Worm (Caenorhabditis elegans) whole organism, mixed stage, embryonic: ENCODE measurements around the gene C18D11.10.
A peak's percentile ranks its signal among the peaks of the same experiment; 100 is the strongest.

Experiments
- M03D4.4 ChIP-seq: sonication (generic microtip); optimal IDR thresholded peaks from 2 replicates; lab custom pipeline; 2017; ENCODE audit warnings: mild to moderate bottlenecking, missing genetic modification characterization, missing compliant biosample characterization
- ceh-39 ChIP-seq: fragments of 150-350 bp; optimal IDR thresholded peaks from 2 replicates; lab custom pipeline; 2014; ENCODE audit warnings: missing biosample characterization, missing genetic modification characterization
- ceh-43 ChIP-seq: fragments of 200-800 bp; sonication (Bioruptor generic); optimal IDR thresholded peaks from 2 replicates; lab custom pipeline; 2018; ENCODE audit warnings: mild to moderate bottlenecking, missing genetic modification characterization, moderate library complexity, missing compliant biosample characterization
- ceh-83 ChIP-seq: fragments of 200-800 bp; sonication (Bioruptor generic); optimal IDR thresholded peaks from 2 replicates; lab custom pipeline; 2018; ENCODE audit warnings: mild to moderate bottlenecking, missing genetic modification characterization, missing compliant biosample characterization
- ces-1 ChIP-seq: fragments of 150-350 bp; optimal IDR thresholded peaks from 2 replicates; lab custom pipeline; 2014; ENCODE audit warnings: missing biosample characterization, missing genetic modification reagents, missing genetic modification characterization
- cnd-1 ChIP-seq: fragments of 200-800 bp; sonication (Bioruptor generic); optimal IDR thresholded peaks from 2 replicates; lab custom pipeline; 2018; ENCODE audit warnings: mild to moderate bottlenecking, missing genetic modification characterization, missing compliant biosample characterization
- drap-1 ChIP-seq: fragments of 200-800 bp; sonication (Bioruptor generic); optimal IDR thresholded peaks from 3 replicates; lab custom pipeline; 2018; ENCODE audit warnings: mild to moderate bottlenecking, missing genetic modification characterization, missing compliant biosample characterization
- elt-3 ChIP-seq: fragments of 150-350 bp; optimal IDR thresholded peaks from 2 replicates; lab custom pipeline; 2014; ENCODE audit warnings: missing biosample characterization, missing genetic modification characterization
- flh-1 ChIP-seq: fragments of 200-800 bp; sonication (Bioruptor generic); optimal IDR thresholded peaks from 2 replicates; lab custom pipeline; 2018; ENCODE audit warnings: mild to moderate bottlenecking, missing genetic modification characterization, moderate library complexity, missing compliant biosample characterization
- ham-2 ChIP-seq: fragments of 200-800 bp; sonication (Bioruptor generic); optimal IDR thresholded peaks from 2 replicates; lab custom pipeline; 2018; ENCODE audit warnings: mild to moderate bottlenecking, missing genetic modification characterization, missing compliant biosample characterization
- hlh-1 ChIP-seq: fragments of 150-350 bp; optimal IDR thresholded peaks from 2 replicates; lab custom pipeline; 2014; ENCODE audit warnings: missing biosample characterization, missing genetic modification reagents, missing genetic modification characterization
- lin-13 ChIP-seq: fragments of 150-350 bp; optimal IDR thresholded peaks from 2 replicates; lab custom pipeline; 2014; ENCODE audit warnings: missing biosample characterization, missing genetic modification characterization
- lin-32 ChIP-seq: fragments of 200-800 bp; sonication (Bioruptor generic); optimal IDR thresholded peaks from 2 replicates; lab custom pipeline; 2018; ENCODE audit warnings: mild to moderate bottlenecking, missing genetic modification characterization, missing compliant biosample characterization
- lsy-2 ChIP-seq: fragments of 150-350 bp; optimal IDR thresholded peaks from 2 replicates; lab custom pipeline; 2014; ENCODE audit warnings: missing biosample characterization, missing genetic modification characterization
- mab-5 ChIP-seq: fragments of 150-350 bp; optimal IDR thresholded peaks from 2 replicates; lab custom pipeline; 2014; ENCODE audit warnings: missing biosample characterization, missing genetic modification characterization
- mep-1 ChIP-seq: fragments of 150-350 bp; optimal IDR thresholded peaks from 2 replicates; lab custom pipeline; 2017; ENCODE audit warnings: missing biosample characterization, missing genetic modification reagents, missing genetic modification characterization, inconsistent platforms
- mls-2 ChIP-seq: sonication (generic microtip); optimal IDR thresholded peaks from 2 replicates; lab custom pipeline; 2016; ENCODE audit warnings: mild to moderate bottlenecking, missing genetic modification characterization, moderate library complexity, missing compliant biosample characterization
- nhr-12 ChIP-seq: fragments of 150-350 bp; optimal IDR thresholded peaks from 2 replicates; lab custom pipeline; 2014; ENCODE audit warnings: missing biosample characterization, missing genetic modification characterization
- nhr-237 ChIP-seq: fragments of 150-350 bp; optimal IDR thresholded peaks from 2 replicates; lab custom pipeline; 2014; ENCODE audit warnings: missing biosample characterization, missing genetic modification characterization
- nhr-28 ChIP-seq: fragments of 150-350 bp; optimal IDR thresholded peaks from 2 replicates; lab custom pipeline; 2014; ENCODE audit warnings: missing biosample characterization, missing genetic modification characterization
- nhr-76 ChIP-seq: sonication (generic microtip); optimal IDR thresholded peaks from 2 replicates; lab custom pipeline; 2017; ENCODE audit warnings: missing biosample characterization, missing genetic modification characterization
- pha-4 ChIP-seq: fragments of 150-350 bp; optimal IDR thresholded peaks from 2 replicates; lab custom pipeline; 2018; ENCODE audit warnings: missing biosample characterization, missing genetic modification reagents, missing genetic modification characterization
- sem-2 ChIP-seq: fragments of 200-800 bp; sonication (Bioruptor generic); optimal IDR thresholded peaks from 2 replicates; lab custom pipeline; 2018; ENCODE audit warnings: mild to moderate bottlenecking, missing genetic modification characterization, missing compliant biosample characterization
- snpc-4 ChIP-seq: fragments of 150-350 bp; optimal IDR thresholded peaks from 2 replicates; lab custom pipeline; 2014; ENCODE audit warnings: missing biosample characterization, missing genetic modification characterization
- sptf-1 ChIP-seq: sonication (generic microtip); optimal IDR thresholded peaks from 2 replicates; lab custom pipeline; 2017; ENCODE audit warnings: mild to moderate bottlenecking, missing genetic modification characterization, moderate library complexity, missing compliant biosample characterization
- unc-120 ChIP-seq: sonication (generic microtip); optimal IDR thresholded peaks from 2 replicates; lab custom pipeline; 2017; ENCODE audit warnings: missing genetic modification characterization, missing compliant biosample characterization; ENCODE audit not compliant: poor library complexity, severe bottlenecking
- unc-39 ChIP-seq: fragments of 150-350 bp; optimal IDR thresholded peaks from 2 replicates; lab custom pipeline; 2014; ENCODE audit warnings: missing biosample characterization, missing genetic modification characterization
- unc-62 ChIP-seq: fragments of 150-350 bp; optimal IDR thresholded peaks from 2 replicates; lab custom pipeline; 2014; ENCODE audit warnings: missing biosample characterization, missing genetic modification reagents, missing genetic modification characterization
- zip-8 ChIP-seq: fragments of 150-350 bp; optimal IDR thresholded peaks from 2 replicates; lab custom pipeline; 2014; ENCODE audit warnings: missing biosample characterization, missing genetic modification characterization
- ztf-11 ChIP-seq: fragments of 150-350 bp; optimal IDR thresholded peaks from 2 replicates; lab custom pipeline; 2014; ENCODE audit warnings: missing biosample characterization, missing genetic modification characterization

Gene C18D11.10

DNA sequence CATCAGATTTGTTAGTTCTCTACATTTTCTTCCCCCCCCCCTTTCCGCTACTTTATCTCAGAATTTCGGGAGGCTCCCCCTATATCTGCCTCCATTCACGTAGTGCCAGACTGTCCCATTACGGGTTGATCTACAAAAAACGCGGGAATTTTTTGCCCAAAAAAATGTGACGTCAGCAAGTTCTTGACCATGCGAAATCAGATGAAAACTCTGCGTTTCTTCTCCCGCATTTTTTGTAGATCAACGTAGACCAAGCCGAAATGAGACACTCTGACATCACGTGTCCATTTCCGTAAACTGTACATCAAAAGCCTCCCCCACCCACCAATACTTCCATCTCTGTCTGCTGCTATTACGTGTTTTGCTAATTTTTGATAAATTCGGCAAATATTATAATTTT, 17.1 kb downstream of the C18D11.10 start:
- TF ChIP-seq snpc-4 (tag; lab: Kevin White, UChicago), result no peak
- TF ChIP-seq M03D4.4, result no peak
- no peak for TF ChIP-seq ham-2
- TF ChIP-seq ces-1 (GFP tag; lab: Kevin White, UChicago), result no peak
- TF ChIP-seq mab-5 (tag; lab: Kevin White, UChicago), result no peak
- no peak for TF ChIP-seq ceh-83 (GFP tag; lab: Kevin White, UChicago)
- TF ChIP-seq unc-39, result no peak
- TF ChIP-seq nhr-12 (tag; lab: Kevin White, UChicago), result no peak

DNA sequence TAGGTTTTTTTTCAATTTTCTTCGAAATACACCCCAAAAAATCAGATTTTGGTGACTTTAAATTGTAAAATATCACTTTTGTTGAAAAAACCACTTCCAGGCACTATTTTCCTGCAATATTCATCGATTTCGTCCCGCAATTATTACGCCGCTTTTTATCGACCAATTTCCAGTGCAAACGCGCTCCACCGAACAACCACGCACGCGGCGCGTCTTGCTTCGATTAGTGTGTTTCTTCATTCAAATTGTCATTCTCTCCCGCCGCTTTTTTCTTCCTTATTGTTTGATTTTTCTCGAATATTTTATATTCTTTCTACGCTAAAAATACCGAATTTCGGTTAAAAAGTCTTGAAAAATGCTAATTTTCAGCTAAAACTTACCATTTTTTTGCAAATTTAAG, 18.1 kb downstream of the C18D11.10 start:
- TF ChIP-seq nhr-237 (tag; lab: Kevin White, UChicago) (no peak), lin-13 (tag; lab: Kevin White, UChicago) (peak; percentile 80), mab-5 (tag; lab: Kevin White, UChicago) (peak; percentile 14), pha-4 (tag; lab: Kevin White, UChicago) (peak; percentile 66), nhr-12 (tag; lab: Kevin White, UChicago) (no peak), ceh-39 (tag; lab: Kevin White, UChicago) (peak; percentile 89), mep-1 (tag; lab: Kevin White, UChicago) (peak; percentile 71), lsy-2 (tag; lab: Kevin White, UChicago) (peak; percentile 77), unc-39 (no peak), hlh-1 (tag; lab: Kevin White, UChicago) (peak; percentile 65), ham-2 (no peak), M03D4.4 (no peak), unc-120 (no peak), mls-2 (tag; lab: Kevin White, UChicago) (peak; percentile 42), ceh-43 (GFP tag; lab: Kevin White, UChicago) (peak; percentile 39), cnd-1 (tag; lab: Kevin White, UChicago) (peak; percentile 10), sptf-1 (tag; lab: Kevin White, UChicago) (no peak), nhr-28 (tag; lab: Kevin White, UChicago) (no peak), nhr-76 (tag; lab: Kevin White, UChicago) (no peak), ces-1 (GFP tag; lab: Kevin White, UChicago) (peak; percentile 50), lin-32 (GFP tag; lab: Kevin White, UChicago) (no peak), zip-8 (tag; lab: Kevin White, UChicago) (no peak)

DNA sequence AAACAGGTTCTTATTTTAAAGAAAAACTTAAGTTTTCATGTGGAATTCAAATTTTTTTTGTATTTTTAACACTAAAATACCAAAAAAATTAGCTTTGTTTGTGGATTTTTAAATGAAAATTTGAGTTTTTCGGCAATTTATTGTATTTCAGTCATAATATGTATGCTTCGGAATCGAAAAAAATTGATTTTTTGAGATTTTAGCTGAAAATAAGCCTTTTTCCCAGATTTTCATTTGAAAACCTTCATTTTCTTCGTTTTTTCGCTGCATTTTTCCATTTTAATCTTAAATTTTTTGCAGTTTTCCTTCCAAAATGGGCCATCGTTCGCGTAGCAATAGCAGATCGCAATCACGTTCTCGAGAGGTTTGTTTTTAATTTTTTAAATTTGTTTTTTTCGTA, 18.6 kb downstream of the C18D11.10 start, which contains the start of gene rsp-8:
TSS of gene rsp-8 (plus strand) at position 301 of the 400 bp plus-strand sequence.
- TF ChIP-seq drap-1, result no peak
- no peak for TF ChIP-seq ham-2
- no peak for TF ChIP-seq unc-62 (GFP tag; lab: Kevin White, UChicago)

DNA sequence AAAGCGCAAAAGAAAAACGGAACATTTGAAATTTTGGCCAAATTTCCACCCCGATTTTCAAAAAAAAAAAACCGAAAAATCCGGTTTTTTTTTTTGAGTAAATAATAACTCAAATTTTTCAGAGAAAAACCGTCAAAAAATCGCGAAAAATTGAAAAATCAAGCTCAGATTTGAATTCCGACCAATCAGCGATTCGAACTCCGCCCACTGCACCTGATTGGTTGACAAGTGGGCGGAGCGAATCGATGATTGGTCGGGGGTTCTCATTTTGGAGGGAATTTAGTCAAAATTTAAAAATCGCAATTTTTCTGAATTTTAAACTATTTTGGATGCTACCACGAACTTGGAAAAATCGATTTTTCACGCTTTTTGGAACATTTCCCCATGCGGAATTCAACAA, 21.5 kb downstream of the C18D11.10 start:
- no peak for TF ChIP-seq mls-2 (tag; lab: Kevin White, UChicago)
- no peak for TF ChIP-seq nhr-12 (tag; lab: Kevin White, UChicago)
- TF ChIP-seq pha-4 (tag; lab: Kevin White, UChicago), result no peak
- no peak for TF ChIP-seq elt-3

DNA sequence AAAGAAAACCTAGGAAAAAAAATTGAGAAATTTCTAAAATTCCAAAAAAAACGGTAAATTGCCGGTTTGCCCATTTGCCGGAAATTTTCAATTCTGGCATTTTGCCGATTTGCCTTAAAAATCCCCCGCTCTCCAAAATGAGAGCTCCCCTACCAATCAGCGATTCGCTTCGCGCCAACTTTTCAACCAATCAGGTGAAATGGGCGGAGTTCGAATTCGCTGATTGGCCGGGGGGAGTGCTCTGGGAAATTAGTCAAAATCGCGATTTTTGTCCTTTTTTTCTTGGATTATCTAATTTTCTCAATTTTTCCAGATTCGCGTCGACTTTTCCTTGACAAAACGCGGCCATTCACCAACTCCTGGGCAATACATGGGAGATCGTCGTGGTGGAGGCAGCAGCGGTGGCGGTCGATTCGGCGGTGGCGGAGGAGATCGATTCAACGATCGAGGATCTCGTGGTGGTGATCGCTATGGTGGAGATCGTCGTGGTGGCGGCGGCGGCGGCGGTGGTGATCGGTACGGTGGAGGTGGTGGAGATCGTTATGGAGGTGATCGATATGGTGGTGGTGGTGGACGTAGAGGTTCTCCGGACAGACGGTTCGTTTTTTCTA, 22.2 kb downstream of the C18D11.10 start:
- no peak for TF ChIP-seq elt-3
- no peak for TF ChIP-seq ham-2
- TF ChIP-seq cnd-1 (tag; lab: Kevin White, UChicago), result no peak
- TF ChIP-seq unc-120, result no peak
- TF ChIP-seq mls-2 (tag; lab: Kevin White, UChicago), result no peak
- no peak for TF ChIP-seq mep-1 (tag; lab: Kevin White, UChicago)
- TF ChIP-seq M03D4.4, result no peak
- TF ChIP-seq sem-2 (GFP tag; lab: Kevin White, UChicago), result no peak
- no peak for TF ChIP-seq zip-8 (tag; lab: Kevin White, UChicago)
- TF ChIP-seq sptf-1 (tag; lab: Kevin White, UChicago), result no peak
- TF ChIP-seq hlh-1 (tag; lab: Kevin White, UChicago), result no peak
- TF ChIP-seq ztf-11 (tag; lab: Kevin White, UChicago), result no peak
- no peak for TF ChIP-seq flh-1 (GFP tag; lab: Kevin White, UChicago)
- no peak for TF ChIP-seq mab-5 (tag; lab: Kevin White, UChicago)
